Fruit fly (Drosophila melanogaster) whole organism, larva: ENCODE results near the gene Sbat.

Source experiments
- noc ChIP-seq: fragments of 200-800 bp; sonication (Bioruptor generic); optimal IDR thresholded peaks from 3 replicates; lab custom pipeline; 2019; ENCODE audit warnings: missing biosample characterization, mild to moderate bottlenecking, missing genetic modification characterization, moderate library complexity

Sbat gene

dm6 chr2L:2882968-2883702, 5.0 kb downstream of the Sbat start:
- peak; percentile 63 for TF ChIP-seq noc (tag; lab: Kevin White, UChicago)

- no peak for TF ChIP-seq noc (tag; lab: Kevin White, UChicago)
These were observed 5.7 kb downstream of the Sbat start for dm6 chr2L:2883703-2884294.

- no peak for TF ChIP-seq noc (tag; lab: Kevin White, UChicago)
These were observed 6.7 kb downstream of the Sbat start for dm6 chr2L:2884683-2885502.

- no peak for TF ChIP-seq noc (tag; lab: Kevin White, UChicago)
These were observed 7.5 kb downstream of the Sbat start, which contains the start of the genes NTPase and lilli for dm6 chr2L:2885503-2886225. Gene NTPase (minus strand): TSS chr2L:2885850. Gene lilli (plus strand): TSS chr2L:2885929.

- no peak for TF ChIP-seq noc (tag; lab: Kevin White, UChicago)
These were observed 8.1 kb downstream of the Sbat start for dm6 chr2L:2886226-2886569.

dm6 chr2L:2886613-2887537, 8.7 kb downstream of the Sbat start:
- no peak for TF ChIP-seq noc (tag; lab: Kevin White, UChicago)

dm6 chr2L:2887760-2888600, 9.8 kb downstream of the Sbat start:
- TF ChIP-seq noc (tag; lab: Kevin White, UChicago): no peak

dm6 chr2L:2888859-2889443, 10.8 kb downstream of the Sbat start:
- peak; percentile 10 for TF ChIP-seq noc (tag; lab: Kevin White, UChicago)

- TF ChIP-seq noc (tag; lab: Kevin White, UChicago): no peak
These were observed 13.1 kb downstream of the Sbat start for dm6 chr2L:2891200-2891599.

- no peak for TF ChIP-seq noc (tag; lab: Kevin White, UChicago)
These were observed 16.2 kb downstream of the Sbat start for dm6 chr2L:2894356-2894755.

- TF ChIP-seq noc (tag; lab: Kevin White, UChicago): no peak
These were observed 18.9 kb downstream of the Sbat start for dm6 chr2L:2897024-2897549.

dm6 chr2L:2897710-2898109, 19.6 kb downstream of the Sbat start:
- TF ChIP-seq noc (tag; lab: Kevin White, UChicago): no peak

- TF ChIP-seq noc (tag; lab: Kevin White, UChicago): no peak
These were observed 20.1 kb downstream of the Sbat start for dm6 chr2L:2898247-2898646.
